Fruit fly (Drosophila melanogaster) whole organism: Measurements from ENCODE around the gene Fcp3C.

Experiments used
- EcR ChIP-seq, 2 experiments: fragments of >200 bp; optimal IDR thresholded peaks; 2 replicates each; lab custom pipeline; 2017; ENCODE audit warnings: missing biosample characterization in 2 of 2, missing genetic modification characterization in 2 of 2, missing genetic modification reagents in 2 of 2
- psq ChIP-seq: fragments of >200 bp; optimal IDR thresholded peaks from 2 replicates; lab custom pipeline; 2017
- usp ChIP-seq: fragments of >200 bp; optimal IDR thresholded peaks from 2 replicates; lab custom pipeline; 2017; ENCODE audit warnings: missing biosample characterization, missing genetic modification characterization, mixed read lengths

DNA sequence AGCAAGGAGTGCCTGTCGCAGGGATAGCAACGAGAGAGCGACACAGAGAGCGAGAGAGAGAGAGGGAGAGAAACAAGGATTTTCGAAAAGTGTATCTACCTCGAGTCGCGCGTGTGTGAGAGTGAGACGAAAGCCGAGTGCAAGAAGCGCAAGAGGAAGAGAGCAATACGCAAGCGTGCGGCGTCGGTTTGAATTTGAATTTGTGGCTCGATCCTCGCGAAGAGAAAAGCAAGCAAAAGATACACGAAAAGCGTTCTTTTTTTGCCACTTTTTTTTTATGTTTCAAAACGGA is 39.2 kb downstream of the Fcp3C start:
- no peak for TF ChIP-seq usp (GFP tag; lab: Kevin White, UChicago)
- no peak for TF ChIP-seq psq (lab: Kevin White, UChicago)
- no peak for TF ChIP-seq EcR (GFP tag; optimal IDR thresholded peaks at IDR 0.05; lab: Kevin White, UChicago)
